Fruit fly (Drosophila melanogaster) whole organism, embryonic: ENCODE results near the gene Mtr3.

Experiments
- BtbVII ChIP-seq: fragments of 200-800 bp; sonication (Bioruptor generic); optimal IDR thresholded peaks from 3 replicates; lab custom pipeline; 2017; ENCODE audit warnings: missing biosample characterization, mild to moderate bottlenecking, missing genetic modification characterization
- Bteb2 ChIP-seq: fragments of 200-800 bp; sonication (Bioruptor generic); optimal IDR thresholded peaks from 2 replicates; lab custom pipeline; 2016; ENCODE audit warnings: missing biosample characterization, missing genetic modification characterization
- CG1024 ChIP-seq: fragments of 200-800 bp; sonication (Bioruptor generic); IDR thresholded peaks from 2 replicates; pipeline ENCODE4 v1.3.6; 2022; ENCODE audit warnings: missing biosample characterization, missing genetic modification characterization
- CG10979 ChIP-seq: fragments of 200-800 bp; sonication (Bioruptor generic); optimal IDR thresholded peaks from 2 replicates; lab custom pipeline; 2018; ENCODE audit warnings: missing biosample characterization, mild to moderate bottlenecking, missing genetic modification characterization, moderate library complexity
- CG15479 ChIP-seq: fragments of 200-800 bp; sonication (Bioruptor generic); optimal IDR thresholded peaks from 3 replicates; lab custom pipeline; 2019; ENCODE audit warnings: missing biosample characterization, mild to moderate bottlenecking, missing genetic modification characterization, moderate library complexity
- CG1647 ChIP-seq: fragments of 200-800 bp; sonication (Bioruptor generic); optimal IDR thresholded peaks from 3 replicates; lab custom pipeline; 2016; ENCODE audit warnings: missing biosample characterization, missing genetic modification characterization
- CG17802 ChIP-seq: fragments of 200-800 bp; sonication (Bioruptor generic); optimal IDR thresholded peaks from 2 replicates; lab custom pipeline; 2018; ENCODE audit warnings: missing biosample characterization, mild to moderate bottlenecking, missing genetic modification characterization, moderate library complexity
- CG18599 ChIP-seq: fragments of 200-800 bp; sonication (Bioruptor generic); optimal IDR thresholded peaks from 3 replicates; lab custom pipeline; 2017; ENCODE audit warnings: missing biosample characterization, missing genetic modification characterization, mild to moderate bottlenecking, moderate library complexity, missing genetic modification reagents
- CG2712 ChIP-seq: fragments of 200-800 bp; optimal IDR thresholded peaks from 3 replicates; lab custom pipeline; 2019; ENCODE audit warnings: missing biosample characterization, mild to moderate bottlenecking, missing genetic modification characterization, moderate library complexity
- CG32767 ChIP-seq: fragments of 200-800 bp; sonication (Bioruptor generic); IDR thresholded peaks from 2 replicates; pipeline ENCODE4 v1.3.6; 2022; ENCODE audit warnings: missing biosample characterization, missing genetic modification characterization
- CG6254 ChIP-seq: fragments of 200-800 bp; sonication (Bioruptor generic); optimal IDR thresholded peaks from 3 replicates; lab custom pipeline; 2017; ENCODE audit warnings: mild to moderate bottlenecking, missing biosample characterization, missing genetic modification reagents, missing genetic modification characterization
- CG7271 ChIP-seq: fragments of 200-800 bp; sonication (Bioruptor generic); optimal IDR thresholded peaks from 2 replicates; lab custom pipeline; 2018; ENCODE audit warnings: missing biosample characterization, mild to moderate bottlenecking, missing genetic modification characterization, moderate library complexity
- CG8765 ChIP-seq: fragments of 200-800 bp; sonication (Bioruptor generic); IDR thresholded peaks from 2 replicates; pipeline ENCODE4 v1.3.6; 2022; ENCODE audit warnings: missing biosample characterization, missing genetic modification characterization
- CG9817 ChIP-seq: fragments of 200-800 bp; sonication (Bioruptor generic); optimal IDR thresholded peaks from 2 replicates; lab custom pipeline; 2018; ENCODE audit warnings: missing biosample characterization, mild to moderate bottlenecking, missing genetic modification characterization, moderate library complexity
- Hmx ChIP-seq: fragments of 200-800 bp; sonication (Bioruptor generic); optimal IDR thresholded peaks from 2 replicates; lab custom pipeline; 2016; ENCODE audit warnings: missing biosample characterization, missing genetic modification characterization
- Lpt ChIP-seq: fragments of >200 bp; optimal IDR thresholded peaks from 2 replicates; lab custom pipeline; 2018; ENCODE audit warnings: missing biosample characterization, missing genetic modification characterization
- MESR4 ChIP-seq: fragments of 200-800 bp; sonication (Bioruptor generic); optimal IDR thresholded peaks from 2 replicates; lab custom pipeline; 2018; ENCODE audit warnings: missing biosample characterization, mild to moderate bottlenecking, missing genetic modification characterization, moderate library complexity
- Med ChIP-seq: fragments of 200-800 bp; sonication (Bioruptor generic); peaks from one replicate; lab custom pipeline; 2016; ENCODE audit warnings: missing biosample characterization, missing genetic modification characterization, mild to moderate bottlenecking, inconsistent platforms, moderate library complexity
- chinmo ChIP-seq: fragments of 200-800 bp; sonication (Bioruptor generic); IDR thresholded peaks from 4 replicates; pipeline ENCODE4 v1.3.6; 2022; ENCODE audit warnings: missing biosample characterization, missing genetic modification characterization; ENCODE audit not compliant: partially characterized antibody
- ci ChIP-seq: fragments of 200-800 bp; sonication (Bioruptor generic); IDR thresholded peaks from 3 replicates; pipeline ENCODE4 v1.3.6; 2022; ENCODE audit warnings: missing biosample characterization, missing genetic modification characterization
- crp ChIP-seq, 2 experiments: fragments of 200-800 bp; sonication (Bioruptor generic); optimal IDR thresholded peaks; 2 replicates in 1 of 2; 3 replicates in 1 of 2; lab custom pipeline; 2017; ENCODE audit warnings: missing biosample characterization in 2 of 2, missing genetic modification characterization in 2 of 2, mild to moderate bottlenecking in 1 of 2, moderate library complexity in 1 of 2
- dan ChIP-seq: fragments of 200-800 bp; sonication (Bioruptor generic); IDR thresholded peaks from 2 replicates; pipeline ENCODE4 v1.3.6; 2022; ENCODE audit warnings: missing biosample characterization, missing genetic modification characterization
- dimm ChIP-seq: fragments of 200-800 bp; sonication (Bioruptor generic); IDR thresholded peaks from 2 replicates; pipeline ENCODE4 v1.3.6; 2022; ENCODE audit warnings: missing biosample characterization, missing genetic modification characterization
- dpn ChIP-seq, 2 experiments: fragments of 200-800 bp; sonication (Bioruptor generic); optimal IDR thresholded peaks; 3 replicates each; lab custom pipeline; 2016; ENCODE audit warnings: missing biosample characterization in 2 of 2, missing genetic modification characterization in 2 of 2
- emc ChIP-seq: fragments of 200-800 bp; sonication (Bioruptor generic); optimal IDR thresholded peaks from 2 replicates; lab custom pipeline; 2016; ENCODE audit warnings: missing biosample characterization, missing genetic modification characterization
- eyg ChIP-seq: fragments of 200-800 bp; sonication (Bioruptor generic); optimal IDR thresholded peaks from 3 replicates; lab custom pipeline; 2016; ENCODE audit warnings: missing biosample characterization, missing genetic modification characterization
- gsb-n ChIP-seq: fragments of 200-800 bp; sonication (Bioruptor generic); optimal IDR thresholded peaks from 3 replicates; lab custom pipeline; 2018; ENCODE audit warnings: missing biosample characterization, mild to moderate bottlenecking, missing genetic modification characterization
- hkb ChIP-seq, 2 experiments: fragments of 200-800 bp in 1 of 2; fragments of >200 bp in 1 of 2; sonication (Bioruptor generic) in 1 of 2; IDR thresholded peaks in 1 of 2; optimal IDR thresholded peaks in 1 of 2; 2 replicates each; pipeline versions ENCODE4 v1.3.6 to Lab custom; 2017 to 2022; ENCODE audit warnings: missing biosample characterization in 1 of 2, missing genetic modification characterization in 1 of 2
- lbe ChIP-seq: fragments of 200-800 bp; sonication (Bioruptor generic); optimal IDR thresholded peaks from 2 replicates; lab custom pipeline; 2016; ENCODE audit warnings: missing biosample characterization, mild to moderate bottlenecking, missing genetic modification characterization
- nmo ChIP-seq: fragments of 200-800 bp; sonication (Bioruptor generic); optimal IDR thresholded peaks from 2 replicates; lab custom pipeline; 2018; ENCODE audit warnings: missing biosample characterization, mild to moderate bottlenecking, missing genetic modification characterization, moderate library complexity
- pb ChIP-seq: fragments of 200-800 bp; sonication (Bioruptor generic); optimal IDR thresholded peaks from 3 replicates; lab custom pipeline; 2016; ENCODE audit warnings: missing biosample characterization, missing genetic modification characterization
- pfk ChIP-seq: fragments of 200-800 bp; sonication (Bioruptor generic); optimal IDR thresholded peaks from 2 replicates; lab custom pipeline; 2018; ENCODE audit warnings: missing biosample characterization, mild to moderate bottlenecking, missing genetic modification characterization, moderate library complexity
- pros ChIP-seq: fragments of 200-800 bp; sonication (Bioruptor generic); optimal IDR thresholded peaks from 3 replicates; lab custom pipeline; 2019; ENCODE audit warnings: missing biosample characterization, mild to moderate bottlenecking, missing genetic modification characterization, moderate library complexity
- sens-2 ChIP-seq: fragments of 200-800 bp; sonication (Bioruptor generic); IDR thresholded peaks from 2 replicates; pipeline ENCODE4 v1.3.6; 2022; ENCODE audit warnings: missing biosample characterization, missing genetic modification characterization
- seq ChIP-seq: fragments of 200-800 bp; sonication (Bioruptor generic); IDR thresholded peaks from 2 replicates; pipeline ENCODE4 v1.3.6; 2022; ENCODE audit warnings: missing biosample characterization, missing genetic modification characterization
- tio ChIP-seq: fragments of 200-800 bp; sonication (Bioruptor generic); optimal IDR thresholded peaks from 2 replicates; lab custom pipeline; 2017; ENCODE audit warnings: missing biosample characterization, missing genetic modification characterization, inconsistent platforms
- trh ChIP-seq: fragments of 200-800 bp; sonication (Bioruptor generic); optimal IDR thresholded peaks from 2 replicates; lab custom pipeline; 2016; ENCODE audit warnings: missing biosample characterization, missing genetic modification characterization
- tup ChIP-seq: fragments of 200-800 bp; sonication (Bioruptor generic); optimal IDR thresholded peaks from 2 replicates; lab custom pipeline; 2016; ENCODE audit warnings: missing biosample characterization, mild to moderate bottlenecking, missing genetic modification characterization, moderate library complexity

Mtr3 gene

dm6 chr3L:19922833-19923745 is 9.6 kb upstream of the Mtr3 start, which contains the start of gene Pfdn6 (continued):
- TF ChIP-seq tup (GFP tag; lab: Kevin White, UChicago), result no peak
- peak; percentile 54 for TF ChIP-seq CG7271 (tag; lab: Kevin White, UChicago)
- TF ChIP-seq tio (GFP tag; lab: Kevin White, UChicago), result no peak
- TF ChIP-seq dan (GFP tag; lab: Robert Waterston, UW), result no peak
- no peak for TF ChIP-seq dimm (GFP tag; lab: Robert Waterston, UW)
- TF ChIP-seq chinmo (GFP tag; lab: Robert Waterston, UW), result no peak
- peak; percentile 91 for TF ChIP-seq hkb (optimal IDR thresholded peaks at IDR 0.05; lab: Kevin White, UChicago)
- TF ChIP-seq hkb (GFP tag; IDR thresholded peaks at IDR 0.05; lab: Robert Waterston, UW), result no peak
- peak; percentile 74 for TF ChIP-seq emc (GFP tag; lab: Kevin White, UChicago)
- peak; percentile 77 for TF ChIP-seq CG2712 (tag; lab: Kevin White, UChicago)
- TF ChIP-seq Lpt (GFP tag; lab: Kevin White, UChicago), result no peak
- TF ChIP-seq CG6254, result no peak
- TF ChIP-seq dpn (GFP tag; optimal IDR thresholded peaks at IDR 0.05; lab: Kevin White, UChicago), result peak; percentile 54 to 85
- peak; percentile 57; the same call in 1 of the 2 replicates for TF ChIP-seq seq
- TF ChIP-seq crp (GFP tag; optimal IDR thresholded peaks at IDR 0.05; lab: Kevin White, UChicago), result peak; percentile 90 to 98
- peak; percentile 68 for TF ChIP-seq CG17802
- peak; percentile 96 for TF ChIP-seq Med (GFP tag; lab: Kevin White, UChicago)
- no peak for TF ChIP-seq pros (GFP tag; lab: Kevin White, UChicago)
- peak; percentile 85; the same call in 2 of the 3 replicates for TF ChIP-seq ci (GFP tag; lab: Robert Waterston, UW)
- peak; percentile 84 for TF ChIP-seq CG9817 (tag; lab: Kevin White, UChicago)
- peak; percentile 65 for TF ChIP-seq CG1647
- TF ChIP-seq Hmx (GFP tag; lab: Kevin White, UChicago), result no peak
- peak; percentile 68; the same call in 1 of the 2 replicates for TF ChIP-seq CG1024 (GFP tag; lab: Robert Waterston, UW)
- TF ChIP-seq CG32767 (GFP tag; lab: Robert Waterston, UW), result peak; percentile 68
- TF ChIP-seq Bteb2 (GFP tag; lab: Kevin White, UChicago), result peak; percentile 86
- TF ChIP-seq trh, result no peak
- TF ChIP-seq lbe, result peak; percentile 70
- peak; percentile 35 for TF ChIP-seq BtbVII (GFP tag; lab: Kevin White, UChicago)
- peak; percentile 57 for TF ChIP-seq pb (GFP tag; lab: Kevin White, UChicago)
- TF ChIP-seq CG8765 (GFP tag; lab: Robert Waterston, UW), result peak; percentile 51
- peak; percentile 85 for TF ChIP-seq CG10979 (tag; lab: Kevin White, UChicago)
- TF ChIP-seq CG15479 (GFP tag; lab: Kevin White, UChicago), result no peak
- TF ChIP-seq gsb-n (tag; lab: Kevin White, UChicago), result no peak
- peak; percentile 82 for TF ChIP-seq MESR4 (GFP tag; lab: Kevin White, UChicago)
- peak; percentile 91 for TF ChIP-seq nmo
- TF ChIP-seq pfk, result no peak
- peak; percentile 52 for TF ChIP-seq eyg
- TF ChIP-seq CG18599 (GFP tag; lab: Kevin White, UChicago), result no peak
- peak; percentile 50; the same call in 1 of the 2 replicates for TF ChIP-seq sens-2 (GFP tag; lab: Robert Waterston, UW)
